Fruit fly (Drosophila melanogaster): ENCODE measurements around the gene CG7300.

CG7300 gene

dm6 chr2L:10688764-10689163, 9.1 kb downstream of the CG7300 start (continued):
- TF ChIP-seq CG10654 (GFP tag; optimal IDR thresholded peaks at IDR 0.05) (no peak), sr (GFP tag; IDR thresholded peaks at IDR 0.05) (peak; percentile 73; the same call in 2 of the 3 replicates), CG12236 (GFP tag; optimal IDR thresholded peaks at IDR 0.05) (no peak), CG9876 (GFP tag; optimal IDR thresholded peaks at IDR 0.05) (no peak), CG8290 (GFP tag; optimal IDR thresholded peaks at IDR 0.05) (no peak), CG8290 (tag; optimal IDR thresholded peaks at IDR 0.05) (no peak), BtbVII (GFP tag; optimal IDR thresholded peaks at IDR 0.05) (no peak), CG6765 (GFP tag; optimal IDR thresholded peaks at IDR 0.05) (no peak), Asciz (GFP tag; optimal IDR thresholded peaks at IDR 0.05) (no peak), ATbp (GFP tag; optimal IDR thresholded peaks at IDR 0.05) (no peak), nerfin-2 (GFP tag; IDR thresholded peaks at IDR 0.05; ENCODE audit: partially characterized antibody) (no peak), ash1 (GFP tag; optimal IDR thresholded peaks at IDR 0.05) (no peak), shn (GFP tag; optimal IDR thresholded peaks at IDR 0.05) (no peak), gcm2 (GFP tag; optimal IDR thresholded peaks at IDR 0.05) (no peak)

dm6 chr2L:10687794-10688185, 10.1 kb downstream of the CG7300 start:
- TF ChIP-seq sug (tag; optimal IDR thresholded peaks at IDR 0.05) (no peak), ara (GFP tag; IDR thresholded peaks at IDR 0.05) (no peak), abd-A (tag; optimal IDR thresholded peaks at IDR 0.05) (peak; percentile 56), vvl (GFP tag; IDR thresholded peaks at IDR 0.05) (peak; percentile 61; the same call in 1 of the 2 replicates), br (optimal IDR thresholded peaks at IDR 0.05) (no peak), CG10979 (tag; optimal IDR thresholded peaks at IDR 0.05) (no peak), Optix (GFP tag; IDR thresholded peaks at IDR 0.05) (no peak), Gug (GFP tag; IDR thresholded peaks at IDR 0.05) (no peak), CG13123 (GFP tag; optimal IDR thresholded peaks at IDR 0.05) (no peak), Dbx (GFP tag; IDR thresholded peaks at IDR 0.05) (no peak), CG32532 (GFP tag; IDR thresholded peaks at IDR 0.05) (no peak), ssp (GFP tag; IDR thresholded peaks at IDR 0.05) (no peak)

- TF ChIP-seq C15 (GFP tag; IDR thresholded peaks at IDR 0.05) = no peak
- TF ChIP-seq row (GFP tag; IDR thresholded peaks at IDR 0.05) = 0 out of 3 replicates have a peak, but pooled peaks have one; percentile 19
- peak; percentile 71 for TF ChIP-seq CG12769 (tag; optimal IDR thresholded peaks at IDR 0.05)
- peak; percentile 95 for TF ChIP-seq CG15514 (GFP tag; optimal IDR thresholded peaks at IDR 0.05)
- 0 out of 3 replicates have a peak, but pooled peaks have one; percentile 2 for TF ChIP-seq zfh1 (GFP tag; IDR thresholded peaks at IDR 0.05)
- TF ChIP-seq CG9876 (GFP tag; optimal IDR thresholded peaks at IDR 0.05) = no peak
- TF ChIP-seq CG3281 (GFP tag; optimal IDR thresholded peaks at IDR 0.05) = no peak
- TF ChIP-seq HLHmδ (GFP tag; optimal IDR thresholded peaks at IDR 0.05) = no peak
- TF ChIP-seq CG14014 (GFP tag; IDR thresholded peaks at IDR 0.05) = no peak
- no peak for TF ChIP-seq CG3065 (GFP tag; optimal IDR thresholded peaks at IDR 0.05)
- TF ChIP-seq CG42726 (GFP tag; IDR thresholded peaks at IDR 0.05; ENCODE audit: partially characterized antibody) = no peak
- TF ChIP-seq CG5953 (GFP tag; IDR thresholded peaks at IDR 0.05) = no peak
- no peak for TF ChIP-seq Oaz (GFP tag; IDR thresholded peaks at IDR 0.05)
- TF ChIP-seq emc (GFP tag; optimal IDR thresholded peaks at IDR 0.05) = no peak
- TF ChIP-seq Sry-β (GFP tag; optimal IDR thresholded peaks at IDR 0.05) = peak; percentile 43
- peak; percentile 90 for TF ChIP-seq Awh (GFP tag; IDR thresholded peaks at IDR 0.05)
- no peak for TF ChIP-seq tap (tag; optimal IDR thresholded peaks at IDR 0.05)
- no peak for TF ChIP-seq CG1529 (GFP tag; optimal IDR thresholded peaks at IDR 0.05)
- TF ChIP-seq CG13624 (GFP tag; optimal IDR thresholded peaks at IDR 0.05) = no peak
- TF ChIP-seq NC2α (GFP tag; optimal IDR thresholded peaks at IDR 0.05) = no peak
- TF ChIP-seq CG4854 (GFP tag; optimal IDR thresholded peaks at IDR 0.05) = no peak
- TF ChIP-seq lov (optimal IDR thresholded peaks at IDR 0.05) = no peak
- TF ChIP-seq lov (GFP tag; IDR thresholded peaks at IDR 0.05) = no peak
- no peak for TF ChIP-seq peb (GFP tag; IDR thresholded peaks at IDR 0.05)
- TF ChIP-seq kni (GFP tag; optimal IDR thresholded peaks at IDR 0.05) = peak; percentile 33
Observed at dm6 chr2L:10687009-10687793, 10.6 kb downstream of the CG7300 start, which contains the start of gene CG7296. TSS of gene CG7296 (minus strand) at chr2L:10687066.
